Worm (Caenorhabditis elegans) whole organism, L2 larva: ENCODE data around the gene T26C5.5.

Source experiments
- C34F6.9 ChIP-seq: fragments of 150-350 bp; optimal IDR thresholded peaks from 2 replicates; lab custom pipeline; 2014; ENCODE audit warnings: missing biosample characterization, missing genetic modification characterization
- F13H6.1 ChIP-seq: sonication (generic microtip); optimal IDR thresholded peaks from 2 replicates; lab custom pipeline; 2016; ENCODE audit warnings: missing genetic modification characterization, missing compliant biosample characterization
- R02D3.7 ChIP-seq: fragments of 150-350 bp; optimal IDR thresholded peaks from 2 replicates; lab custom pipeline; 2014; ENCODE audit warnings: missing biosample characterization, missing genetic modification characterization
- Y55F3AM.14 ChIP-seq: fragments of 200-800 bp; sonication (Bioruptor generic); optimal IDR thresholded peaks from 2 replicates; lab custom pipeline; 2018; ENCODE audit warnings: mild to moderate bottlenecking, missing genetic modification characterization, missing compliant biosample characterization
- alr-1 ChIP-seq: fragments of 150-350 bp; optimal IDR thresholded peaks from 2 replicates; lab custom pipeline; 2014; ENCODE audit warnings: missing biosample characterization, missing genetic modification characterization
- aly-2 ChIP-seq: fragments of 150-350 bp; optimal IDR thresholded peaks from 2 replicates; lab custom pipeline; 2014; ENCODE audit warnings: missing biosample characterization, missing genetic modification characterization
- ama-1 ChIP-seq: fragments of 150-350 bp; optimal IDR thresholded peaks from 2 replicates; lab custom pipeline; 2018; ENCODE audit warnings: inconsistent platforms
- ceh-16 ChIP-seq: fragments of 150-350 bp; optimal IDR thresholded peaks from 2 replicates; lab custom pipeline; 2014; ENCODE audit warnings: missing biosample characterization, missing genetic modification characterization
- ceh-82 ChIP-seq: fragments of 150-350 bp; optimal IDR thresholded peaks from 2 replicates; lab custom pipeline; 2014; ENCODE audit warnings: missing biosample characterization, missing genetic modification characterization
- crh-2 ChIP-seq: sonication (generic microtip); optimal IDR thresholded peaks from 2 replicates; lab custom pipeline; 2017; ENCODE audit warnings: missing biosample characterization, missing genetic modification characterization
- dmd-4 ChIP-seq: sonication (generic microtip); optimal IDR thresholded peaks from 2 replicates; lab custom pipeline; 2017; ENCODE audit warnings: missing biosample characterization, missing genetic modification characterization
- egl-27 ChIP-seq: sonication (generic microtip); optimal IDR thresholded peaks from 3 replicates; lab custom pipeline; 2017; ENCODE audit warnings: missing biosample characterization, missing genetic modification reagents, missing genetic modification characterization
- elt-1 ChIP-seq: fragments of 150-350 bp; optimal IDR thresholded peaks from 2 replicates; lab custom pipeline; 2014; ENCODE audit warnings: missing biosample characterization, missing genetic modification characterization
- elt-3 ChIP-seq: sonication (generic microtip); optimal IDR thresholded peaks from 2 replicates; lab custom pipeline; 2017; ENCODE audit warnings: missing biosample characterization, missing genetic modification characterization
- fos-1 ChIP-seq: fragments of 150-350 bp; optimal IDR thresholded peaks from 2 replicates; lab custom pipeline; 2014; ENCODE audit warnings: missing biosample characterization, missing genetic modification characterization
- gmeb-1 ChIP-seq: fragments of 150-350 bp; optimal IDR thresholded peaks from 2 replicates; lab custom pipeline; 2014; ENCODE audit warnings: missing biosample characterization, missing genetic modification characterization
- lin-13 ChIP-seq: fragments of 150-350 bp; optimal IDR thresholded peaks from 2 replicates; lab custom pipeline; 2014; ENCODE audit warnings: missing biosample characterization, missing genetic modification reagents, missing genetic modification characterization
- lsy-2 ChIP-seq, 2 experiments: fragments of 150-350 bp in 1 of 2; sonication (generic microtip) in 1 of 2; optimal IDR thresholded peaks; 2 replicates each; lab custom pipeline; 2014 to 2017; ENCODE audit warnings: missing biosample characterization in 2 of 2, missing genetic modification characterization in 2 of 2
- mab-5 ChIP-seq: fragments of 150-350 bp; optimal IDR thresholded peaks from 2 replicates; lab custom pipeline; 2014; ENCODE audit warnings: missing biosample characterization, missing genetic modification characterization
- mbf-1 ChIP-seq: sonication (generic microtip); optimal IDR thresholded peaks from 2 replicates; lab custom pipeline; 2017; ENCODE audit warnings: missing biosample characterization, missing genetic modification characterization
- mdl-1 ChIP-seq, 2 experiments: fragments of 150-350 bp in 1 of 2; sonication (generic microtip) in 1 of 2; optimal IDR thresholded peaks; 2 replicates each; lab custom pipeline; 2017; ENCODE audit warnings: missing biosample characterization in 2 of 2, missing genetic modification characterization in 2 of 2
- nhr-10 ChIP-seq: sonication (generic microtip); optimal IDR thresholded peaks from 2 replicates; lab custom pipeline; 2017; ENCODE audit warnings: missing biosample characterization, missing genetic modification characterization
- nhr-12 ChIP-seq: fragments of 150-350 bp; optimal IDR thresholded peaks from 2 replicates; lab custom pipeline; 2014; ENCODE audit warnings: missing biosample characterization, missing genetic modification characterization
- nhr-129 ChIP-seq: fragments of 150-350 bp; optimal IDR thresholded peaks from 2 replicates; lab custom pipeline; 2014; ENCODE audit warnings: missing biosample characterization, missing genetic modification characterization
- nhr-23 ChIP-seq: fragments of 150-350 bp; optimal IDR thresholded peaks from 2 replicates; lab custom pipeline; 2014; ENCODE audit warnings: missing biosample characterization, missing genetic modification reagents, missing genetic modification characterization
- nhr-25 ChIP-seq: fragments of 150-350 bp; sonication (generic microtip); optimal IDR thresholded peaks from 3 replicates; lab custom pipeline; 2014; ENCODE audit warnings: missing biosample characterization, missing genetic modification characterization
- nhr-77 ChIP-seq: fragments of 150-350 bp; optimal IDR thresholded peaks from 2 replicates; lab custom pipeline; 2014; ENCODE audit warnings: missing biosample characterization, missing genetic modification characterization
- sem-4 ChIP-seq: fragments of 150-350 bp; optimal IDR thresholded peaks from 2 replicates; lab custom pipeline; 2014; ENCODE audit warnings: missing biosample characterization, missing genetic modification reagents, missing genetic modification characterization
- sma-9 ChIP-seq, 2 experiments: fragments of 150-350 bp in 1 of 2; sonication (generic microtip) in 1 of 2; optimal IDR thresholded peaks; 2 replicates each; lab custom pipeline; 2014 to 2016; ENCODE audit warnings: missing genetic modification characterization in 2 of 2, mild to moderate bottlenecking in 1 of 2, missing biosample characterization in 1 of 2, missing compliant biosample characterization in 1 of 2, missing genetic modification reagents in 1 of 2, moderate library complexity in 1 of 2
- snpc-4 ChIP-seq: fragments of 150-350 bp; optimal IDR thresholded peaks from 2 replicates; lab custom pipeline; 2014; ENCODE audit warnings: missing biosample characterization, missing genetic modification characterization
- unc-39 ChIP-seq: fragments of 150-350 bp; optimal IDR thresholded peaks from 2 replicates; lab custom pipeline; 2014; ENCODE audit warnings: missing biosample characterization, missing genetic modification characterization
- zag-1 ChIP-seq: fragments of 150-350 bp; optimal IDR thresholded peaks from 2 replicates; lab custom pipeline; 2014; ENCODE audit warnings: missing biosample characterization, missing genetic modification characterization
- ztf-1 ChIP-seq: fragments of 200-800 bp; sonication (Bioruptor generic); conservative IDR thresholded peaks from 2 replicates; pipeline ENCODE4 v1.3.6; 2022; ENCODE audit warnings: missing genetic modification characterization, missing compliant biosample characterization
- ztf-11 ChIP-seq: sonication (generic microtip); optimal IDR thresholded peaks from 2 replicates; lab custom pipeline; 2017; ENCODE audit warnings: missing biosample characterization, missing genetic modification characterization
- ztf-4 ChIP-seq: fragments of 150-350 bp; optimal IDR thresholded peaks from 2 replicates; lab custom pipeline; 2014; ENCODE audit warnings: missing biosample characterization, missing genetic modification characterization

The T26C5.5 gene

ce11 chrII:9263784-9264183, 17.2 kb upstream of the T26C5.5 start:
- TF ChIP-seq nhr-25 (tag; lab: Kevin White, UChicago) (no peak), ztf-4 (no peak), nhr-129 (tag; lab: Kevin White, UChicago) (peak; percentile 22), lin-13 (no peak), sma-9 (GFP tag; optimal IDR thresholded peaks at IDR 0.05; lab: Kevin White, UChicago) (peak; percentile 17), sma-9 (tag; optimal IDR thresholded peaks at IDR 0.05; lab: Kevin White, UChicago) (no peak), C34F6.9 (tag; lab: Kevin White, UChicago) (peak; percentile 53), lsy-2 (tag; optimal IDR thresholded peaks at IDR 0.05; lab: Kevin White, UChicago) (peak in 1 of 2 experiments; percentile 49)

ce11 chrII:9262845-9263402, 16.4 kb upstream of the T26C5.5 start:
- TF ChIP-seq crh-2 (tag; lab: Kevin White, UChicago) (no peak), dmd-4 (no peak), zag-1 (tag; lab: Kevin White, UChicago) (no peak), egl-27 (tag; lab: Kevin White, UChicago) (no peak), unc-39 (tag; lab: Kevin White, UChicago) (no peak), elt-3 (tag; lab: Kevin White, UChicago) (no peak), mdl-1 (tag; optimal IDR thresholded peaks at IDR 0.05; lab: Kevin White, UChicago) (no peak), ztf-11 (tag; lab: Kevin White, UChicago) (no peak), R02D3.7 (tag; lab: Kevin White, UChicago) (no peak), mab-5 (tag; lab: Kevin White, UChicago) (no peak), nhr-129 (tag; lab: Kevin White, UChicago) (no peak), nhr-12 (tag; lab: Kevin White, UChicago) (no peak), sem-4 (no peak), C34F6.9 (tag; lab: Kevin White, UChicago) (no peak)

DNA sequence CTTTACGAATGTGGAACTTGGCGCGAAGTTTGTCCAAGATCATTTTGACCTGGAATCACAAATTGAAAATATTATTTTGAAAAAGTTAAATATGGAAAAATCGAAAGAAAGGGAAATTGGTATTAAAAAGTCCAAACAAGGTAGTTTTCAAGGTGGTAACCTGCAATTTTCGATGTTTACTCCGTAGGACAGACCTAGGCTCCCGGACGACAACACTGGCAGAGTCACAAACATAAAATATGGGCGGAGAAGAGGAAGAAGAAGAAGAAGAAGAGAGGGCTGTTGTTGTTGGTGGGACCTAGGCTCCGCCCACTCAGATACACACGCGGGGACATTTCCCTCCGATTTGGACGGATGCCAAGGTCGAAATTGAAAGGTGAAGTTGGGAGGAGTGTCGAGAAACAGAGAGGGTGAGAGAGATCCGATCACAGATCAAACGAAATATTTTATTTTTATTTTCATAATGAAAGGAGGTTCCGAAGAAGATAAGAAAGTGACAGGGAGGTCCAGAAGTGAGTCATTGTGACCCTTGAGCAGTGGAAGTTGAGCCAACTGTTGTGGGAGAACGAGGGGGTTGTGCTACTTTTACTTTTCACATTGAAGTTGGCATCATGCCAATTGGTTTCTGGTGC, 15.5 kb upstream of the T26C5.5 start, which contains the start of gene aqp-2:
TSS of gene aqp-2 (minus strand) at position 51 of the 632 bp plus-strand sequence.
- TF ChIP-seq nhr-23 (tag; lab: Kevin White, UChicago): no peak
- TF ChIP-seq ama-1 (lab: Kevin White, UChicago): peak; percentile 17
- peak; percentile 68 for TF ChIP-seq F13H6.1 (tag; lab: Kevin White, UChicago)
- peak; percentile 53 for TF ChIP-seq nhr-129 (tag; lab: Kevin White, UChicago)
- peak; percentile 31 for TF ChIP-seq nhr-25 (tag; lab: Kevin White, UChicago)
- peak; percentile 82 for TF ChIP-seq sma-9 (GFP tag; optimal IDR thresholded peaks at IDR 0.05; lab: Kevin White, UChicago)
- no peak for TF ChIP-seq sma-9 (tag; optimal IDR thresholded peaks at IDR 0.05; lab: Kevin White, UChicago)
- TF ChIP-seq R02D3.7 (tag; lab: Kevin White, UChicago): no peak
- peak in 1 of 2 experiments; percentile 36 for TF ChIP-seq lsy-2 (tag; optimal IDR thresholded peaks at IDR 0.05; lab: Kevin White, UChicago)
- TF ChIP-seq fos-1 (tag; lab: Kevin White, UChicago): peak; percentile 2
- TF ChIP-seq snpc-4: no peak
- no peak for TF ChIP-seq aly-2 (tag; lab: Kevin White, UChicago)
- no peak for TF ChIP-seq elt-1 (tag; lab: Kevin White, UChicago)
- TF ChIP-seq C34F6.9 (tag; lab: Kevin White, UChicago): peak; percentile 17

ce11 chrII:9261403-9261802, 14.9 kb upstream of the T26C5.5 start:
- TF ChIP-seq ceh-82 (no peak), nhr-77 (no peak), nhr-23 (tag; lab: Kevin White, UChicago) (no peak), Y55F3AM.14 (GFP tag; lab: Kevin White, UChicago) (no peak), snpc-4 (no peak), mbf-1 (tag; lab: Kevin White, UChicago) (no peak), lin-13 (no peak), egl-27 (tag; lab: Kevin White, UChicago) (no peak), crh-2 (tag; lab: Kevin White, UChicago) (no peak), C34F6.9 (tag; lab: Kevin White, UChicago) (no peak), nhr-10 (no peak), R02D3.7 (tag; lab: Kevin White, UChicago) (no peak), nhr-12 (tag; lab: Kevin White, UChicago) (no peak), gmeb-1 (tag; lab: Kevin White, UChicago) (no peak), alr-1 (tag; lab: Kevin White, UChicago) (no peak), ceh-16 (tag; lab: Kevin White, UChicago) (no peak), mab-5 (tag; lab: Kevin White, UChicago) (no peak), aly-2 (tag; lab: Kevin White, UChicago) (no peak), ztf-1 (GFP tag; lab: Robert Waterston, UW) (no peak)
